Fruit fly (Drosophila melanogaster) whole organism, embryonic: ENCODE results near the gene Cap-D2.

Experiments
- B-H2 ChIP-seq: fragments of 200-800 bp; sonication (Bioruptor generic); optimal IDR thresholded peaks from 2 replicates; lab custom pipeline; 2018; ENCODE audit warnings: missing biosample characterization, mild to moderate bottlenecking, missing genetic modification characterization
- C15 ChIP-seq: fragments of 200-800 bp; sonication (Bioruptor generic); IDR thresholded peaks from 3 replicates; pipeline ENCODE4 v1.3.6; 2022; ENCODE audit warnings: missing biosample characterization, missing genetic modification characterization
- CG12155 ChIP-seq: fragments of 200-800 bp; sonication (Bioruptor generic); optimal IDR thresholded peaks from 3 replicates; lab custom pipeline; 2016; ENCODE audit warnings: missing biosample characterization, missing genetic modification characterization
- CG13287 ChIP-seq: fragments of 200-800 bp; sonication (Bioruptor generic); IDR thresholded peaks from 2 replicates; pipeline ENCODE4 v1.3.6; 2022; ENCODE audit warnings: missing biosample characterization, missing genetic modification characterization; ENCODE audit not compliant: partially characterized antibody
- CG13775 ChIP-seq: fragments of 200-800 bp; sonication (Bioruptor generic); optimal IDR thresholded peaks from 3 replicates; lab custom pipeline; 2017; ENCODE audit warnings: missing biosample characterization, mild to moderate bottlenecking, missing genetic modification characterization
- CG14710 ChIP-seq: fragments of 200-800 bp; sonication (Bioruptor generic); optimal IDR thresholded peaks from 3 replicates; lab custom pipeline; 2019; ENCODE audit warnings: missing biosample characterization, mild to moderate bottlenecking, missing genetic modification characterization, moderate library complexity
- CG14965 ChIP-seq: fragments of 200-800 bp; sonication (Bioruptor generic); optimal IDR thresholded peaks from 2 replicates; lab custom pipeline; 2016; ENCODE audit warnings: missing biosample characterization, missing genetic modification characterization, borderline replicate concordance
- CG1529 ChIP-seq: fragments of 200-800 bp; sonication (Bioruptor generic); optimal IDR thresholded peaks from 3 replicates; lab custom pipeline; 2018; ENCODE audit warnings: missing biosample characterization, missing genetic modification characterization
- CG1603 ChIP-seq: fragments of 200-800 bp; sonication (Bioruptor generic); optimal IDR thresholded peaks from 2 replicates; lab custom pipeline; 2019; ENCODE audit warnings: missing biosample characterization, mild to moderate bottlenecking, missing genetic modification characterization, moderate library complexity
- CG17328 ChIP-seq: fragments of 200-800 bp; sonication (Bioruptor generic); IDR thresholded peaks from 2 replicates; pipeline ENCODE4 v1.3.6; 2022; ENCODE audit warnings: missing biosample characterization, missing genetic modification characterization
- CG32767 ChIP-seq: fragments of 200-800 bp; sonication (Bioruptor generic); IDR thresholded peaks from 2 replicates; pipeline ENCODE4 v1.3.6; 2022; ENCODE audit warnings: missing biosample characterization, missing genetic modification characterization
- CG34422 ChIP-seq: fragments of 200-800 bp; sonication (Bioruptor generic); IDR thresholded peaks from 3 replicates; pipeline ENCODE4 v1.3.6; 2022; ENCODE audit warnings: missing biosample characterization, missing genetic modification characterization
- CG6854 ChIP-seq: fragments of 200-800 bp; sonication (Bioruptor generic); optimal IDR thresholded peaks from 3 replicates; lab custom pipeline; 2017; ENCODE audit warnings: missing biosample characterization, mild to moderate bottlenecking, missing genetic modification characterization
- CG7963 ChIP-seq: fragments of 200-800 bp; sonication (Bioruptor generic); IDR thresholded peaks from 3 replicates; pipeline ENCODE4 v1.3.6; 2022; ENCODE audit warnings: missing biosample characterization, missing genetic modification characterization; ENCODE audit not compliant: partially characterized antibody
- CG9932 ChIP-seq: fragments of 200-800 bp; sonication (Bioruptor generic); IDR thresholded peaks from 2 replicates; pipeline ENCODE4 v1.3.6; 2022; ENCODE audit warnings: missing biosample characterization, missing genetic modification characterization
- CHES-1-like ChIP-seq: fragments of 200-800 bp; sonication (Bioruptor generic); optimal IDR thresholded peaks from 2 replicates; lab custom pipeline; 2016; ENCODE audit warnings: missing biosample characterization, missing genetic modification characterization
- CkIIα-i1 ChIP-seq: fragments of 200-800 bp; sonication (Bioruptor generic); IDR thresholded peaks from 2 replicates; pipeline ENCODE4 v1.3.6; 2022; ENCODE audit warnings: missing biosample characterization, missing genetic modification characterization
- Deaf1 ChIP-seq: fragments of 200-800 bp; optimal IDR thresholded peaks from 3 replicates; lab custom pipeline; 2019; ENCODE audit warnings: missing biosample characterization, mild to moderate bottlenecking, missing genetic modification characterization, moderate library complexity
- Dp ChIP-seq: fragments of 200-800 bp; sonication (Bioruptor generic); optimal IDR thresholded peaks from 2 replicates; lab custom pipeline; 2018; ENCODE audit warnings: missing biosample characterization, mild to moderate bottlenecking, missing genetic modification characterization, moderate library complexity
- Dref ChIP-seq: fragments of 200-800 bp; sonication (Bioruptor generic); IDR thresholded peaks from 2 replicates; pipeline ENCODE4 v1.3.6; 2022; ENCODE audit warnings: missing biosample characterization, missing genetic modification characterization
- Drgx ChIP-seq: fragments of 200-800 bp; sonication (Bioruptor generic); IDR thresholded peaks from 2 replicates; pipeline ENCODE4 v1.3.6; 2022; ENCODE audit warnings: missing biosample characterization, missing genetic modification characterization
- MBD-R2 ChIP-seq: fragments of 200-800 bp; sonication (Bioruptor generic); IDR thresholded peaks from 2 replicates; pipeline ENCODE4 v1.3.6; 2022; ENCODE audit warnings: missing biosample characterization, missing genetic modification characterization
- Med ChIP-seq: fragments of 200-800 bp; sonication (Bioruptor generic); peaks from one replicate; lab custom pipeline; 2016; ENCODE audit warnings: missing biosample characterization, missing genetic modification characterization, mild to moderate bottlenecking, inconsistent platforms, moderate library complexity
- Ptx1 ChIP-seq: fragments of 200-800 bp; sonication (Bioruptor generic); IDR thresholded peaks from 2 replicates; pipeline ENCODE4 v1.3.6; 2022; ENCODE audit warnings: missing biosample characterization, missing genetic modification characterization
- Scr ChIP-seq: fragments of 200-800 bp; sonication (Bioruptor generic); IDR thresholded peaks from 2 replicates; pipeline ENCODE4 v1.3.6; 2022; ENCODE audit warnings: missing biosample characterization, missing genetic modification characterization; ENCODE audit not compliant: partially characterized antibody
- Sry-δ ChIP-seq: fragments of 200-800 bp; sonication (Bioruptor generic); optimal IDR thresholded peaks from 2 replicates; lab custom pipeline; 2016; ENCODE audit warnings: missing biosample characterization, missing genetic modification characterization
- Stat92E ChIP-seq, 3 experiments: fragments of >200 bp in 2 of 3; fragments of 200-800 bp in 1 of 3; sonication (Bioruptor generic) in 1 of 3; optimal IDR thresholded peaks; 2 replicates each; lab custom pipeline; 2017 to 2019; ENCODE audit warnings: missing biosample characterization in 3 of 3, missing genetic modification characterization in 3 of 3, mild to moderate bottlenecking in 1 of 3, moderate library complexity in 1 of 3
- Trl ChIP-seq, 3 experiments: fragments of >200 bp in 2 of 3; fragments of 200-800 bp in 1 of 3; sonication (Bioruptor generic) in 1 of 3; optimal IDR thresholded peaks; 2 replicates in 1 of 3; 3 replicates in 2 of 3; lab custom pipeline; 2016 to 2017; ENCODE audit warnings: missing biosample characterization in 1 of 3, missing genetic modification characterization in 1 of 3
- YL-1 ChIP-seq: fragments of 200-800 bp; sonication (Bioruptor generic); optimal IDR thresholded peaks from 3 replicates; lab custom pipeline; 2017; ENCODE audit warnings: missing biosample characterization, mild to moderate bottlenecking, missing genetic modification characterization
- cg ChIP-seq: fragments of 200-800 bp; sonication (Bioruptor generic); optimal IDR thresholded peaks from 3 replicates; lab custom pipeline; 2019; ENCODE audit warnings: missing biosample characterization, mild to moderate bottlenecking, missing genetic modification characterization, moderate library complexity
- chif ChIP-seq, 2 experiments: fragments of 200-800 bp; sonication (Bioruptor generic); optimal IDR thresholded peaks; 3 replicates each; lab custom pipeline; 2016; ENCODE audit warnings: missing biosample characterization in 2 of 2, missing genetic modification characterization in 2 of 2
- ems ChIP-seq: fragments of 200-800 bp; sonication (Bioruptor generic); optimal IDR thresholded peaks from 3 replicates; lab custom pipeline; 2016; ENCODE audit warnings: missing biosample characterization, missing genetic modification characterization
- en ChIP-seq: fragments of 200-800 bp; sonication (Bioruptor generic); optimal IDR thresholded peaks from 2 replicates; lab custom pipeline; 2016; ENCODE audit warnings: missing biosample characterization, missing genetic modification characterization
- esg ChIP-seq: fragments of 200-800 bp; sonication (Bioruptor generic); conservative IDR thresholded peaks from 2 replicates; pipeline ENCODE4 v1.3.6; 2022; ENCODE audit warnings: missing biosample characterization, missing genetic modification characterization
- ewg ChIP-seq: fragments of 200-800 bp; sonication (Bioruptor generic); optimal IDR thresholded peaks from 3 replicates; lab custom pipeline; 2017; ENCODE audit warnings: mild to moderate bottlenecking, missing biosample characterization, missing genetic modification reagents, missing genetic modification characterization
- gfzf ChIP-seq: fragments of 200-800 bp; sonication (Bioruptor generic); optimal IDR thresholded peaks from 2 replicates; lab custom pipeline; 2016; ENCODE audit warnings: missing biosample characterization, mild to moderate bottlenecking, missing genetic modification characterization, moderate library complexity
- hbn ChIP-seq: fragments of 200-800 bp; sonication (Bioruptor generic); IDR thresholded peaks from 2 replicates; pipeline ENCODE4 v1.3.6; 2022; ENCODE audit warnings: missing biosample characterization, missing genetic modification characterization; ENCODE audit not compliant: partially characterized antibody
- lilli ChIP-seq: fragments of 200-800 bp; sonication (Bioruptor generic); optimal IDR thresholded peaks from 3 replicates; lab custom pipeline; 2016; ENCODE audit warnings: missing biosample characterization, missing genetic modification characterization
- nerfin-2 ChIP-seq: fragments of 200-800 bp; sonication (Bioruptor generic); IDR thresholded peaks from 2 replicates; pipeline ENCODE4 v1.3.6; 2022; ENCODE audit warnings: missing biosample characterization, missing genetic modification characterization; ENCODE audit not compliant: partially characterized antibody
- pzg ChIP-seq: fragments of 200-800 bp; sonication (Bioruptor generic); optimal IDR thresholded peaks from 3 replicates; lab custom pipeline; 2018; ENCODE audit warnings: missing biosample characterization, mild to moderate bottlenecking, missing genetic modification characterization, moderate library complexity
- row ChIP-seq: fragments of 200-800 bp; sonication (Bioruptor generic); IDR thresholded peaks from 3 replicates; pipeline ENCODE4 v1.3.6; 2022; ENCODE audit warnings: missing biosample characterization, missing genetic modification characterization
- schlank ChIP-seq: fragments of 200-800 bp; sonication (Bioruptor generic); optimal IDR thresholded peaks from 2 replicates; lab custom pipeline; 2018; ENCODE audit warnings: missing biosample characterization, mild to moderate bottlenecking, missing genetic modification characterization
- sd ChIP-seq: fragments of 200-800 bp; sonication (Bioruptor generic); optimal IDR thresholded peaks from 3 replicates; lab custom pipeline; 2018; ENCODE audit warnings: missing biosample characterization, mild to moderate bottlenecking, missing genetic modification characterization, moderate library complexity
- stwl ChIP-seq: fragments of 200-800 bp; sonication (Bioruptor generic); optimal IDR thresholded peaks from 3 replicates; lab custom pipeline; 2018; ENCODE audit warnings: missing biosample characterization, mild to moderate bottlenecking, missing genetic modification characterization, moderate library complexity
- trem ChIP-seq: fragments of 200-800 bp; optimal IDR thresholded peaks from 3 replicates; lab custom pipeline; 2019; ENCODE audit warnings: missing biosample characterization, mild to moderate bottlenecking, missing genetic modification characterization, moderate library complexity
- twi ChIP-seq: fragments of 200-800 bp; optimal IDR thresholded peaks from 2 replicates; lab custom pipeline; 2019; ENCODE audit warnings: missing biosample characterization, mild to moderate bottlenecking, missing genetic modification characterization, moderate library complexity
- zfh1 ChIP-seq: fragments of 200-800 bp; sonication (Bioruptor generic); IDR thresholded peaks from 3 replicates; pipeline ENCODE4 v1.3.6; 2022; ENCODE audit warnings: missing biosample characterization, missing genetic modification characterization

The Cap-D2 gene

dm6 chr3R:29723048-29723656 lies 47.7 kb downstream of the Cap-D2 start, which contains the start of gene Pcd (continued):
- TF ChIP-seq MBD-R2 (GFP tag; lab: Robert Waterston, UW) (peak; percentile 83), cg (GFP tag; lab: Kevin White, UChicago) (no peak), gfzf (peak; percentile 38), ewg (GFP tag; lab: Kevin White, UChicago) (peak; percentile 21), esg (GFP tag; lab: Robert Waterston, UW) (no peak), row (no peak), Deaf1 (tag; lab: Kevin White, UChicago) (no peak), zfh1 (GFP tag; lab: Robert Waterston, UW) (0 out of 3 replicates have a peak, but pooled peaks have one; percentile 9), CG14965 (GFP tag; lab: Kevin White, UChicago) (no peak), CG13287 (GFP tag; lab: Robert Waterston, UW) (peak; percentile 64), en (GFP tag; lab: Kevin White, UChicago) (no peak), CG17328 (GFP tag; lab: Robert Waterston, UW) (0 out of 2 replicates have a peak, but pooled peaks have one; percentile 27), Trl (optimal IDR thresholded peaks at IDR 0.05; lab: Kevin White, UChicago) (no peak), Trl (GFP tag; optimal IDR thresholded peaks at IDR 0.05; lab: Kevin White, UChicago) (no peak), nerfin-2 (no peak), B-H2 (GFP tag; lab: Kevin White, UChicago) (peak; percentile 51), Drgx (GFP tag; lab: Robert Waterston, UW) (no peak), C15 (GFP tag; lab: Robert Waterston, UW) (no peak), sd (tag; lab: Kevin White, UChicago) (peak; percentile 98), CG12155 (peak; percentile 97), YL-1 (GFP tag; lab: Kevin White, UChicago) (peak; percentile 9), CG7963 (GFP tag; lab: Robert Waterston, UW) (no peak), CG32767 (GFP tag; lab: Robert Waterston, UW) (0 out of 2 replicates have a peak, but pooled peaks have one; percentile 21), Sry-δ (peak; percentile 4), CG14710 (tag; lab: Kevin White, UChicago) (peak; percentile 1), Stat92E (GFP tag; optimal IDR thresholded peaks at IDR 0.05; lab: Kevin White, UChicago) (peak in 1 of 3 experiments; percentile 53), Ptx1 (GFP tag; lab: Robert Waterston, UW) (no peak), hbn (GFP tag; lab: Robert Waterston, UW) (0 out of 2 replicates have a peak, but pooled peaks have one; percentile 24), schlank (tag; lab: Kevin White, UChicago) (no peak), Med (GFP tag; lab: Kevin White, UChicago) (peak; percentile 33)

dm6 chr3R:29724745-29725144 lies 49.3 kb downstream of the Cap-D2 start, which contains the start of the genes Naa40 and CG18731:
TSS of gene Naa40 (minus strand) at chr3R:29724950.
TSS of gene CG18731 (plus strand) at chr3R:29725027.
- peak; percentile 38 for TF ChIP-seq stwl (tag; lab: Kevin White, UChicago)
- no peak for TF ChIP-seq chif (GFP tag; optimal IDR thresholded peaks at IDR 0.05; lab: Kevin White, UChicago)
- TF ChIP-seq Sry-δ = peak; percentile 88
- TF ChIP-seq hbn (GFP tag; lab: Robert Waterston, UW) = peak; percentile 68
- peak; percentile 71 for TF ChIP-seq Scr (GFP tag; lab: Robert Waterston, UW)
- TF ChIP-seq row = peak; percentile 39; the same call in 1 of the 3 replicates
- TF ChIP-seq CG6854 (GFP tag; lab: Kevin White, UChicago) = no peak
- TF ChIP-seq ems (GFP tag; lab: Kevin White, UChicago) = no peak
- TF ChIP-seq pzg (GFP tag; lab: Kevin White, UChicago) = peak; percentile 63
- no peak for TF ChIP-seq twi (tag; lab: Kevin White, UChicago)
- no peak for TF ChIP-seq CG13775 (GFP tag; lab: Kevin White, UChicago)
- TF ChIP-seq CG7963 (GFP tag; lab: Robert Waterston, UW) = 0 out of 3 replicates have a peak, but pooled peaks have one; percentile 47
- peak; percentile 36; the same call in 1 of the 3 replicates for TF ChIP-seq CG34422 (GFP tag; lab: Robert Waterston, UW)
- TF ChIP-seq Dp (GFP tag; lab: Kevin White, UChicago) = peak; percentile 75
- TF ChIP-seq lilli = no peak
- TF ChIP-seq Dref (GFP tag; lab: Robert Waterston, UW) = peak; percentile 71
- TF ChIP-seq CkIIα-i1 (GFP tag; lab: Robert Waterston, UW) = no peak
- TF ChIP-seq CHES-1-like (GFP tag; lab: Kevin White, UChicago) = peak; percentile 46
- peak; percentile 23 for TF ChIP-seq trem (tag; lab: Kevin White, UChicago)
- TF ChIP-seq CG1529 (GFP tag; lab: Kevin White, UChicago) = no peak
- peak; percentile 55 for TF ChIP-seq CG9932 (GFP tag; lab: Robert Waterston, UW)
- TF ChIP-seq CG1603 (tag; lab: Kevin White, UChicago) = peak; percentile 44
